Fruit fly (Drosophila melanogaster): ENCODE data around the gene Mfap1.

DNA sequence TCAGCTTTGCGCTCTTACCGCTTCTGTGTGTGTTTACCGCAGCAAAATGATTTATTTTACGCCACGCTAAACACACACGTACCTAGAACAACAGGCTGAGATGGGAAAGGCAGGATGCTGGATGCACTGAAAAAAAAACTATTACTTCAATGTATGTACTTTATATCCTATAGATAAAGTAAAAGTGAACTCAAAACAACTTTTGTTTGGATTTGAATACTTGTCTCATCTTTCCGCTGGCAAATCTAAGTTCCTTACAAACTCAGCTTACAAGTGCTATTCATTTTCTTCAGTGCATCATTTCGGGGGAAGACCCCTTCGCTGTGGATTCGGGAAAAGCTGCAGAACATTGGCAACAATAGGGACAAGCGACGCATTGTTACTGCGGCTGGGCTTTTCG is 35.9 kb downstream of the Mfap1 start:
- TF ChIP-seq EcR (GFP tag; optimal IDR thresholded peaks at IDR 0.05) = no peak
- TF ChIP-seq CG8478 (optimal IDR thresholded peaks at IDR 0.05) = no peak
- TF ChIP-seq pan (optimal IDR thresholded peaks at IDR 0.05) = no peak
- TF ChIP-seq usp (GFP tag; optimal IDR thresholded peaks at IDR 0.05) = no peak
- no peak for TF ChIP-seq psq (optimal IDR thresholded peaks at IDR 0.05)
